Fruit fly (Drosophila melanogaster) whole organism, embryonic: Measurements from ENCODE around the gene CG17105.

Experiments
- CG10565 ChIP-seq: fragments of 200-800 bp; sonication (Bioruptor generic); optimal IDR thresholded peaks from 3 replicates; lab custom pipeline; 2016; ENCODE audit warnings: missing biosample characterization, mild to moderate bottlenecking, missing genetic modification characterization
- CG11504 ChIP-seq: fragments of 200-800 bp; sonication (Bioruptor generic); optimal IDR thresholded peaks from 3 replicates; lab custom pipeline; 2019; ENCODE audit warnings: missing biosample characterization, mild to moderate bottlenecking, missing genetic modification characterization, moderate library complexity
- CG11560 ChIP-seq: fragments of 200-800 bp; sonication (Bioruptor generic); IDR thresholded peaks from 3 replicates; pipeline ENCODE4 v1.3.6; 2022; ENCODE audit warnings: missing biosample characterization, missing genetic modification characterization
- CG12942 ChIP-seq: fragments of 200-800 bp; sonication (Bioruptor generic); optimal IDR thresholded peaks from 3 replicates; lab custom pipeline; 2016; ENCODE audit warnings: missing biosample characterization, missing genetic modification characterization
- CG13287 ChIP-seq: fragments of 200-800 bp; sonication (Bioruptor generic); IDR thresholded peaks from 2 replicates; pipeline ENCODE4 v1.3.6; 2022; ENCODE audit warnings: missing biosample characterization, missing genetic modification characterization; ENCODE audit not compliant: partially characterized antibody
- CG1603 ChIP-seq: fragments of 200-800 bp; sonication (Bioruptor generic); optimal IDR thresholded peaks from 2 replicates; lab custom pipeline; 2019; ENCODE audit warnings: missing biosample characterization, mild to moderate bottlenecking, missing genetic modification characterization, moderate library complexity
- CG18599 ChIP-seq: fragments of 200-800 bp; sonication (Bioruptor generic); optimal IDR thresholded peaks from 3 replicates; lab custom pipeline; 2017; ENCODE audit warnings: missing biosample characterization, missing genetic modification characterization, mild to moderate bottlenecking, moderate library complexity, missing genetic modification reagents
- CG2875 ChIP-seq: fragments of 200-800 bp; sonication (Bioruptor generic); optimal IDR thresholded peaks from 2 replicates; lab custom pipeline; 2017; ENCODE audit warnings: missing biosample characterization, mild to moderate bottlenecking, missing genetic modification characterization, missing genetic modification reagents
- CG4424 ChIP-seq: fragments of 200-800 bp; sonication (Bioruptor generic); optimal IDR thresholded peaks from 3 replicates; lab custom pipeline; 2016; ENCODE audit warnings: missing biosample characterization, missing genetic modification characterization
- CG5180 ChIP-seq: fragments of 200-800 bp; sonication (Bioruptor generic); optimal IDR thresholded peaks from 3 replicates; lab custom pipeline; 2017; ENCODE audit warnings: missing biosample characterization, missing genetic modification characterization, mild to moderate bottlenecking, moderate library complexity, missing genetic modification reagents
- CG8089 ChIP-seq: fragments of 200-800 bp; sonication (Bioruptor generic); optimal IDR thresholded peaks from 3 replicates; lab custom pipeline; 2016; ENCODE audit warnings: missing biosample characterization, missing genetic modification characterization
- D19B ChIP-seq: fragments of 200-800 bp; sonication (Bioruptor generic); optimal IDR thresholded peaks from 2 replicates; lab custom pipeline; 2017; ENCODE audit warnings: missing biosample characterization, mild to moderate bottlenecking, missing genetic modification characterization
- Ets65A ChIP-seq: fragments of 200-800 bp; sonication (Bioruptor generic); peaks from one replicate; lab custom pipeline; 2016; ENCODE audit warnings: missing biosample characterization, missing genetic modification characterization
- HLHmδ ChIP-seq: fragments of 200-800 bp; sonication (Bioruptor generic); optimal IDR thresholded peaks from 2 replicates; lab custom pipeline; 2018; ENCODE audit warnings: missing biosample characterization, mild to moderate bottlenecking, missing genetic modification characterization, moderate library complexity
- Hr39 ChIP-seq: fragments of >200 bp; optimal IDR thresholded peaks from 2 replicates; lab custom pipeline; 2017
- MBD-R2 ChIP-seq: fragments of 200-800 bp; sonication (Bioruptor generic); IDR thresholded peaks from 2 replicates; pipeline ENCODE4 v1.3.6; 2022; ENCODE audit warnings: missing biosample characterization, missing genetic modification characterization
- MESR4 ChIP-seq: fragments of 200-800 bp; sonication (Bioruptor generic); optimal IDR thresholded peaks from 2 replicates; lab custom pipeline; 2018; ENCODE audit warnings: missing biosample characterization, mild to moderate bottlenecking, missing genetic modification characterization, moderate library complexity
- NC2β ChIP-seq: fragments of 200-800 bp; sonication (Bioruptor generic); optimal IDR thresholded peaks from 2 replicates; lab custom pipeline; 2016; ENCODE audit warnings: missing biosample characterization, missing genetic modification characterization
- Sox100B ChIP-seq: fragments of 200-800 bp; sonication (Bioruptor generic); optimal IDR thresholded peaks from 3 replicates; lab custom pipeline; 2018; ENCODE audit warnings: missing biosample characterization, mild to moderate bottlenecking, missing genetic modification characterization
- TFAM ChIP-seq: fragments of 200-800 bp; sonication (Bioruptor generic); optimal IDR thresholded peaks from 2 replicates; lab custom pipeline; 2017; ENCODE audit warnings: missing biosample characterization, missing genetic modification characterization, inconsistent platforms
- chinmo ChIP-seq: fragments of 200-800 bp; sonication (Bioruptor generic); IDR thresholded peaks from 4 replicates; pipeline ENCODE4 v1.3.6; 2022; ENCODE audit warnings: missing biosample characterization, missing genetic modification characterization; ENCODE audit not compliant: partially characterized antibody
- crol ChIP-seq: fragments of 200-800 bp; sonication (Bioruptor generic); IDR thresholded peaks from 2 replicates; pipeline ENCODE4 v1.3.6; 2022; ENCODE audit warnings: missing biosample characterization, missing genetic modification characterization
- dimm ChIP-seq: fragments of 200-800 bp; sonication (Bioruptor generic); IDR thresholded peaks from 2 replicates; pipeline ENCODE4 v1.3.6; 2022; ENCODE audit warnings: missing biosample characterization, missing genetic modification characterization
- en ChIP-seq: fragments of 200-800 bp; sonication (Bioruptor generic); optimal IDR thresholded peaks from 2 replicates; lab custom pipeline; 2016; ENCODE audit warnings: missing biosample characterization, missing genetic modification characterization
- gcm ChIP-seq: fragments of 200-800 bp; sonication (Bioruptor generic); optimal IDR thresholded peaks from 2 replicates; lab custom pipeline; 2019; ENCODE audit warnings: missing biosample characterization, mild to moderate bottlenecking, missing genetic modification characterization, moderate library complexity
- gro ChIP-seq: fragments of 200-800 bp; sonication (Bioruptor generic); optimal IDR thresholded peaks from 2 replicates; lab custom pipeline; 2016; ENCODE audit warnings: missing biosample characterization, missing genetic modification characterization
- hb ChIP-seq: fragments of 200-800 bp; sonication (Bioruptor generic); IDR thresholded peaks from 3 replicates; pipeline ENCODE4 v1.3.6; 2022; ENCODE audit warnings: missing biosample characterization, missing genetic modification characterization; ENCODE audit not compliant: partially characterized antibody
- lmd ChIP-seq: fragments of 200-800 bp; sonication (Bioruptor generic); IDR thresholded peaks from 2 replicates; pipeline ENCODE4 v1.3.6; 2022; ENCODE audit warnings: missing biosample characterization, missing genetic modification characterization
- org-1 ChIP-seq: fragments of 200-800 bp; sonication (Bioruptor generic); optimal IDR thresholded peaks from 2 replicates; lab custom pipeline; 2017; ENCODE audit warnings: missing biosample characterization, missing genetic modification characterization
- sqz ChIP-seq: fragments of 200-800 bp; sonication (Bioruptor generic); optimal IDR thresholded peaks from 3 replicates; lab custom pipeline; 2018; ENCODE audit warnings: missing biosample characterization, mild to moderate bottlenecking, missing genetic modification characterization
- tgo ChIP-seq: fragments of 200-800 bp; sonication (Bioruptor generic); IDR thresholded peaks from 3 replicates; pipeline ENCODE4 v1.3.6; 2022; ENCODE audit warnings: missing biosample characterization, missing genetic modification characterization
- yki ChIP-seq: fragments of >200 bp; optimal IDR thresholded peaks from 3 replicates; lab custom pipeline; 2018

Gene CG17105

dm6 chr2L:10703281-10703680 is 22.5 kb downstream of the CG17105 start, which contains the start of gene CG6415 (continued):
- TF ChIP-seq MBD-R2 (GFP tag; lab: Robert Waterston, UW), result no peak
- peak; percentile 55 for TF ChIP-seq org-1 (GFP tag; lab: Kevin White, UChicago)

- no peak for TF ChIP-seq CG11504 (tag; lab: Kevin White, UChicago)
- no peak for TF ChIP-seq TFAM
- no peak for TF ChIP-seq chinmo (GFP tag; lab: Robert Waterston, UW)
- no peak for TF ChIP-seq CG18599 (GFP tag; lab: Kevin White, UChicago)
- TF ChIP-seq dimm (GFP tag; lab: Robert Waterston, UW), result no peak
- peak; percentile 90 for TF ChIP-seq Ets65A (GFP tag; lab: Kevin White, UChicago)
These were observed 23.6 kb downstream of the CG17105 start for dm6 chr2L:10704425-10704824.

dm6 chr2L:10706267-10706666 is 25.4 kb downstream of the CG17105 start:
- TF ChIP-seq NC2β (no peak), CG4424 (GFP tag; lab: Kevin White, UChicago) (no peak), CG10565 (no peak), yki (lab: Kevin White, UChicago) (no peak), HLHmδ (no peak), Ets65A (GFP tag; lab: Kevin White, UChicago) (peak; percentile 73)
- TF ChIP-seq, all 482 proteins: peak for 1

dm6 chr2L:10708089-10708488 is 27.3 kb downstream of the CG17105 start:
- TF ChIP-seq crol (GFP tag; lab: Robert Waterston, UW) (peak; percentile 67), Ets65A (GFP tag; lab: Kevin White, UChicago) (peak; percentile 13), Hr39 (lab: Kevin White, UChicago) (peak; percentile 64), gcm (GFP tag; lab: Kevin White, UChicago) (no peak), CG1603 (no peak), en (no peak)

- no peak for TF ChIP-seq CG13287 (GFP tag; lab: Robert Waterston, UW)
- no peak for TF ChIP-seq CG12942 (GFP tag; lab: Kevin White, UChicago)
- no peak for TF ChIP-seq sqz (GFP tag; lab: Kevin White, UChicago)
- no peak for TF ChIP-seq tgo (GFP tag; lab: Robert Waterston, UW)
- no peak for TF ChIP-seq D19B (GFP tag; lab: Kevin White, UChicago)
- TF ChIP-seq Sox100B (GFP tag; lab: Kevin White, UChicago), result no peak
- TF ChIP-seq CG2875 (GFP tag; lab: Kevin White, UChicago), result no peak
- no peak for TF ChIP-seq MESR4 (GFP tag; lab: Kevin White, UChicago)
These were observed 28.5 kb downstream of the CG17105 start, which contains the start of gene Lip2 for dm6 chr2L:10709353-10709752. Lip2 (minus strand) TSS chr2L:10709453.

dm6 chr2L:10711221-10711620 is 30.4 kb downstream of the CG17105 start:
- TF ChIP-seq crol (GFP tag; lab: Robert Waterston, UW) (peak; percentile 37; the same call in 1 of the 2 replicates), hb (GFP tag; lab: Robert Waterston, UW) (0 out of 3 replicates have a peak, but pooled peaks have one; percentile 19), gro (GFP tag; lab: Kevin White, UChicago) (no peak), CG11560 (tag; lab: Robert Waterston, UW) (no peak), CG5180 (GFP tag; lab: Kevin White, UChicago) (peak; percentile 93), CG8089 (GFP tag; lab: Kevin White, UChicago) (no peak), lmd (GFP tag; lab: Robert Waterston, UW) (0 out of 2 replicates have a peak, but pooled peaks have one; percentile 19)
